Worm (Caenorhabditis elegans) whole organism, mixed stage, embryonic: ENCODE results near the gene R11G1.2.
A peak's percentile ranks its signal among the peaks of the same experiment; 100 is the strongest.

Source experiments
- M03D4.4 ChIP-seq: sonication (generic microtip); optimal IDR thresholded peaks from 2 replicates; lab custom pipeline; 2017; ENCODE audit warnings: mild to moderate bottlenecking, missing genetic modification characterization, missing compliant biosample characterization
- bed-3 ChIP-seq: fragments of 200-800 bp; sonication (Bioruptor generic); optimal IDR thresholded peaks from 3 replicates; lab custom pipeline; 2018; ENCODE audit warnings: mild to moderate bottlenecking, missing genetic modification characterization, moderate library complexity, missing compliant biosample characterization
- blmp-1 ChIP-seq: fragments of 150-350 bp; optimal IDR thresholded peaks from 2 replicates; lab custom pipeline; 2014; ENCODE audit warnings: missing biosample characterization, missing genetic modification characterization
- ceh-39 ChIP-seq: fragments of 150-350 bp; optimal IDR thresholded peaks from 2 replicates; lab custom pipeline; 2014; ENCODE audit warnings: missing biosample characterization, missing genetic modification characterization
- ceh-43 ChIP-seq: fragments of 200-800 bp; sonication (Bioruptor generic); optimal IDR thresholded peaks from 2 replicates; lab custom pipeline; 2018; ENCODE audit warnings: mild to moderate bottlenecking, missing genetic modification characterization, moderate library complexity, missing compliant biosample characterization
- ceh-83 ChIP-seq: fragments of 200-800 bp; sonication (Bioruptor generic); optimal IDR thresholded peaks from 2 replicates; lab custom pipeline; 2018; ENCODE audit warnings: mild to moderate bottlenecking, missing genetic modification characterization, missing compliant biosample characterization
- ces-1 ChIP-seq: fragments of 150-350 bp; optimal IDR thresholded peaks from 2 replicates; lab custom pipeline; 2014; ENCODE audit warnings: missing biosample characterization, missing genetic modification reagents, missing genetic modification characterization
- cnd-1 ChIP-seq: fragments of 200-800 bp; sonication (Bioruptor generic); optimal IDR thresholded peaks from 2 replicates; lab custom pipeline; 2018; ENCODE audit warnings: mild to moderate bottlenecking, missing genetic modification characterization, missing compliant biosample characterization
- drap-1 ChIP-seq: fragments of 200-800 bp; sonication (Bioruptor generic); optimal IDR thresholded peaks from 3 replicates; lab custom pipeline; 2018; ENCODE audit warnings: mild to moderate bottlenecking, missing genetic modification characterization, missing compliant biosample characterization
- elt-1 ChIP-seq: sonication (generic microtip); optimal IDR thresholded peaks from 2 replicates; lab custom pipeline; 2017; ENCODE audit warnings: missing genetic modification characterization, mild to moderate bottlenecking, missing compliant biosample characterization, antibody characterized with exemption, moderate library complexity, borderline replicate concordance; ENCODE audit not compliant: insufficient read depth
- elt-3 ChIP-seq: fragments of 150-350 bp; optimal IDR thresholded peaks from 2 replicates; lab custom pipeline; 2014; ENCODE audit warnings: missing biosample characterization, missing genetic modification characterization
- flh-1 ChIP-seq: fragments of 200-800 bp; sonication (Bioruptor generic); optimal IDR thresholded peaks from 2 replicates; lab custom pipeline; 2018; ENCODE audit warnings: mild to moderate bottlenecking, missing genetic modification characterization, moderate library complexity, missing compliant biosample characterization
- ham-2 ChIP-seq: fragments of 200-800 bp; sonication (Bioruptor generic); optimal IDR thresholded peaks from 2 replicates; lab custom pipeline; 2018; ENCODE audit warnings: mild to moderate bottlenecking, missing genetic modification characterization, missing compliant biosample characterization
- hlh-1 ChIP-seq: fragments of 150-350 bp; optimal IDR thresholded peaks from 2 replicates; lab custom pipeline; 2014; ENCODE audit warnings: missing biosample characterization, missing genetic modification reagents, missing genetic modification characterization
- lin-13 ChIP-seq: fragments of 150-350 bp; optimal IDR thresholded peaks from 2 replicates; lab custom pipeline; 2014; ENCODE audit warnings: missing biosample characterization, missing genetic modification characterization
- lin-32 ChIP-seq: fragments of 200-800 bp; sonication (Bioruptor generic); optimal IDR thresholded peaks from 2 replicates; lab custom pipeline; 2018; ENCODE audit warnings: mild to moderate bottlenecking, missing genetic modification characterization, missing compliant biosample characterization
- lsy-2 ChIP-seq: fragments of 150-350 bp; optimal IDR thresholded peaks from 2 replicates; lab custom pipeline; 2014; ENCODE audit warnings: missing biosample characterization, missing genetic modification characterization
- mab-5 ChIP-seq: fragments of 150-350 bp; optimal IDR thresholded peaks from 2 replicates; lab custom pipeline; 2014; ENCODE audit warnings: missing biosample characterization, missing genetic modification characterization
- mep-1 ChIP-seq: fragments of 150-350 bp; optimal IDR thresholded peaks from 2 replicates; lab custom pipeline; 2017; ENCODE audit warnings: missing biosample characterization, missing genetic modification reagents, missing genetic modification characterization, inconsistent platforms
- mls-2 ChIP-seq: sonication (generic microtip); optimal IDR thresholded peaks from 2 replicates; lab custom pipeline; 2016; ENCODE audit warnings: mild to moderate bottlenecking, missing genetic modification characterization, moderate library complexity, missing compliant biosample characterization
- nhr-12 ChIP-seq: fragments of 150-350 bp; optimal IDR thresholded peaks from 2 replicates; lab custom pipeline; 2014; ENCODE audit warnings: missing biosample characterization, missing genetic modification characterization
- nhr-2 ChIP-seq: fragments of 150-350 bp; optimal IDR thresholded peaks from 2 replicates; lab custom pipeline; 2014; ENCODE audit warnings: missing biosample characterization, missing genetic modification characterization
- nhr-237 ChIP-seq: fragments of 150-350 bp; optimal IDR thresholded peaks from 2 replicates; lab custom pipeline; 2014; ENCODE audit warnings: missing biosample characterization, missing genetic modification characterization
- nhr-28 ChIP-seq: fragments of 150-350 bp; optimal IDR thresholded peaks from 2 replicates; lab custom pipeline; 2014; ENCODE audit warnings: missing biosample characterization, missing genetic modification characterization
- nhr-76 ChIP-seq: sonication (generic microtip); optimal IDR thresholded peaks from 2 replicates; lab custom pipeline; 2017; ENCODE audit warnings: missing biosample characterization, missing genetic modification characterization
- pha-4 ChIP-seq: fragments of 150-350 bp; optimal IDR thresholded peaks from 2 replicates; lab custom pipeline; 2018; ENCODE audit warnings: missing biosample characterization, missing genetic modification reagents, missing genetic modification characterization
- sem-2 ChIP-seq: fragments of 200-800 bp; sonication (Bioruptor generic); optimal IDR thresholded peaks from 2 replicates; lab custom pipeline; 2018; ENCODE audit warnings: mild to moderate bottlenecking, missing genetic modification characterization, missing compliant biosample characterization
- snpc-4 ChIP-seq: fragments of 150-350 bp; optimal IDR thresholded peaks from 2 replicates; lab custom pipeline; 2014; ENCODE audit warnings: missing biosample characterization, missing genetic modification characterization
- sptf-1 ChIP-seq: sonication (generic microtip); optimal IDR thresholded peaks from 2 replicates; lab custom pipeline; 2017; ENCODE audit warnings: mild to moderate bottlenecking, missing genetic modification characterization, moderate library complexity, missing compliant biosample characterization
- tbx-8 ChIP-seq: fragments of 200-800 bp; sonication (Bioruptor generic); optimal IDR thresholded peaks from 2 replicates; lab custom pipeline; 2018; ENCODE audit warnings: mild to moderate bottlenecking, missing genetic modification characterization, moderate library complexity, missing compliant biosample characterization
- unc-120 ChIP-seq: sonication (generic microtip); optimal IDR thresholded peaks from 2 replicates; lab custom pipeline; 2017; ENCODE audit warnings: missing genetic modification characterization, missing compliant biosample characterization; ENCODE audit not compliant: poor library complexity, severe bottlenecking
- unc-39 ChIP-seq: fragments of 150-350 bp; optimal IDR thresholded peaks from 2 replicates; lab custom pipeline; 2014; ENCODE audit warnings: missing biosample characterization, missing genetic modification characterization
- unc-62 ChIP-seq: fragments of 150-350 bp; optimal IDR thresholded peaks from 2 replicates; lab custom pipeline; 2014; ENCODE audit warnings: missing biosample characterization, missing genetic modification reagents, missing genetic modification characterization
- zip-8 ChIP-seq: fragments of 150-350 bp; optimal IDR thresholded peaks from 2 replicates; lab custom pipeline; 2014; ENCODE audit warnings: missing biosample characterization, missing genetic modification characterization
- ztf-11 ChIP-seq: fragments of 150-350 bp; optimal IDR thresholded peaks from 2 replicates; lab custom pipeline; 2014; ENCODE audit warnings: missing biosample characterization, missing genetic modification characterization

The R11G1.2 gene

DNA sequence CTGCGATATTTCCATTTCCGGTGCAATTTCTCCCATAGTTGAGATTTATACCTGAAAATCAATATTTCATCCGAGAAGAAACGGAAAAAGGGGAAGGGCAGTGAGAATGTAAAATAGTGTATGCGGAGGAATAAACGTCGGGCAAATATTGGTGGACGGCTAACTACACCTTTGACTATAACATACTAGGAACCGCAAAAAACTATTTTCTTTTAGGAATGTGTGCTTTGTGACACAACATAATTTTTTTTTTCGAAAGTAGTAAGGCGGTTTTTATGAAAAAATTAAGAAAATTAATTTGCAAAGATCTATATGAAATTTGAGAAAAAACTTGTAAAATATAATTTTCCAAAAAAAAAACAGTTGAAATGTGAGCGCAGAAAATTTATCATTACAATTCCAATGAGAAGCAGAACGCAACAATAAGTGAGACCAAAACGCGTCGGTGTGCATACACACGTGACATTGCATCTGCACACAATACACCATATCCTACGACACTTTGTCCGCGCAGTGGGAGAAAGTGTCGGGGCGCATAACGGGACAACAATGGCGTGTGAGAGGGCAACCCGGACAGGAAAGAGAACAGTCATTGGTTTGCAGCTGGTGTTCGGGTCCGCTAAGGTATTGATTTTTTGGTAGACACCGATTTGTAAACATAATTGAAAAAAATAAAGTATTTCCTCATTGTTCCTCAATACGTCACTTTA is at the start of gene R11G1.2, which contains the start of gene sax-1:
TSS of gene R11G1.2 (plus strand) at position 515 of the 710 bp plus-strand sequence.
TSS of gene sax-1 (minus strand) at position 51 of the 710 bp plus-strand sequence.
- TF ChIP-seq lin-32 (GFP tag; lab: Kevin White, UChicago) (peak; percentile 25), drap-1 (GFP tag; lab: Kevin White, UChicago) (no peak), ztf-11 (tag; lab: Kevin White, UChicago) (no peak), pha-4 (tag; lab: Kevin White, UChicago) (peak; percentile 59), cnd-1 (tag; lab: Kevin White, UChicago) (peak; percentile 5), mls-2 (tag; lab: Kevin White, UChicago) (peak; percentile 3), tbx-8 (GFP tag; lab: Kevin White, UChicago) (no peak), lsy-2 (tag; lab: Kevin White, UChicago) (peak; percentile 6), nhr-2 (tag; lab: Kevin White, UChicago) (peak; percentile 86), mep-1 (tag; lab: Kevin White, UChicago) (peak; percentile 40), lin-13 (tag; lab: Kevin White, UChicago) (peak; percentile 73)

DNA sequence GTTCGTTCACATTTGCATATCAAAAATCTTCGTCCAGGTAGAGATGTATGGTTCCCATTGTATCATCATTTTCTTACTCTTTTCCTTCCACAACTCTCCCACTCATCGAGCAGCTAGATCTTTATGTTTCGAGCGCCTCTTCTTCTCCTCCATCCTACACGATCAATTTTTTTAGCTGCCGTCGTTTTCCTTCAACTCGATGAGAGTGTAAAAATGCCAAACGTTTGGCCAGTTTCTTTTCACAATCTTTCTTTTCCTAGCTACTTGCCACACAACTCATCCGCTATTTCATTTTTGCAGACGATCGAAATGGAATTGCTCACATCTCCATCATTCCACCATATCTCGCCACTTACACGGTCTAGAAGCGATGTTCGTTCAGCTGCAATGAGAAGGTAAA is 48.9 kb upstream of the R11G1.2 start, which contains the start of gene C18B2.3:
TSS of gene C18B2.3 (plus strand) at position 301 of the 400 bp plus-strand sequence.
- no peak for TF ChIP-seq drap-1 (GFP tag; lab: Kevin White, UChicago)
- peak; percentile 18 for TF ChIP-seq hlh-1 (tag; lab: Kevin White, UChicago)

DNA sequence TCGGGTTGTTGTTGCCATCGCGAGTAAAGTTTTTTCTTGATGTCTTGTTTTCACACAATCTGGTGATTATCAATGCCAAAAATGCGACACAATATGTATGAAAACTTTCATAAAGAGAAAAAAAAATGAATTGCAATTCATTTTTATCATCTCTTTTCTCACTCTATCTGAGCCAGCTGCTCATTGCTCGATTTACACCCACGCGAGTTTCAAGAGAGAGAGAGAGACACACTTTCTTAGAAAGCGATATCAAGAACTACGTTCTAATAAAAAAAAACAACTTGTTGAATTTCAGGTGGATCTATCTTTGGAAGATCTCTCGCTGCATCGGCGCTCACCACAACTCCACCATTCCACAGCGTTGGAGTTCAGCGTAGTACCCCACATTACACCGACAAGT is 47.8 kb upstream of the R11G1.2 start:
- TF ChIP-seq bed-3 (GFP tag; lab: Kevin White, UChicago) (no peak), zip-8 (tag; lab: Kevin White, UChicago) (no peak), ceh-39 (tag; lab: Kevin White, UChicago) (no peak), flh-1 (GFP tag; lab: Kevin White, UChicago) (no peak), M03D4.4 (no peak), tbx-8 (GFP tag; lab: Kevin White, UChicago) (no peak), mep-1 (tag; lab: Kevin White, UChicago) (no peak), snpc-4 (tag; lab: Kevin White, UChicago) (no peak), nhr-12 (tag; lab: Kevin White, UChicago) (no peak), elt-1 (tag; lab: Kevin White, UChicago) (no peak), drap-1 (GFP tag; lab: Kevin White, UChicago) (no peak), blmp-1 (no peak), mls-2 (tag; lab: Kevin White, UChicago) (no peak), lin-13 (tag; lab: Kevin White, UChicago) (no peak), sem-2 (GFP tag; lab: Kevin White, UChicago) (no peak), sptf-1 (no peak), nhr-237 (tag; lab: Kevin White, UChicago) (no peak), unc-62 (GFP tag; lab: Kevin White, UChicago) (no peak), hlh-1 (tag; lab: Kevin White, UChicago) (no peak), ham-2 (no peak)

DNA sequence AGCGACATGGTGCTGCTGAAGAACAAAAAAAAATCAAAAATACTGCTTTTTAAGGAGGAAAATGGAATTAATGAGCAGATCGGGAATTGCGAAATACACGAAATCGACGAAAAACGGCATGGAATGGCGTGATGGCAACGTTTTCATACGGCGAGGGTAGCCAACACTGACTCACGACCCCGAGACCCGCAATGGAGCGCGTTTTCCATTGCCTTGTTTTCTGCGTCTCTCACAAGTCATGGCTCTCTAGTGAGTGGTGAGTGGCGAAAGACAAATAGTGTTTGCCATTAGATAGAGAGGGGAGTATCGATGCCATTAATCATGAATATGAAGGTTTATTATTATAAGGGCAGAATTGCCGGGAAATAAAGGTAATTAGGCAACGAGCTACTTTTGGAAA is 44.7 kb upstream of the R11G1.2 start, which contains the start of gene C18B2.4:
TSS of gene C18B2.4 (minus strand) at position 15 of the 400 bp plus-strand sequence.
- TF ChIP-seq nhr-28 (tag; lab: Kevin White, UChicago) (no peak), mls-2 (tag; lab: Kevin White, UChicago) (peak; percentile 72), ces-1 (GFP tag; lab: Kevin White, UChicago) (peak; percentile 58), ham-2 (no peak), drap-1 (GFP tag; lab: Kevin White, UChicago) (peak; percentile 27), cnd-1 (tag; lab: Kevin White, UChicago) (no peak), mab-5 (tag; lab: Kevin White, UChicago) (no peak), M03D4.4 (no peak), elt-3 (tag; lab: Kevin White, UChicago) (no peak), sptf-1 (no peak), lsy-2 (tag; lab: Kevin White, UChicago) (no peak), nhr-76 (tag; lab: Kevin White, UChicago) (no peak), pha-4 (tag; lab: Kevin White, UChicago) (peak; percentile 28), tbx-8 (GFP tag; lab: Kevin White, UChicago) (no peak), mep-1 (tag; lab: Kevin White, UChicago) (peak; percentile 57), hlh-1 (tag; lab: Kevin White, UChicago) (no peak), unc-120 (peak; percentile 79), lin-13 (tag; lab: Kevin White, UChicago) (no peak), elt-1 (tag; lab: Kevin White, UChicago) (no peak), ceh-39 (tag; lab: Kevin White, UChicago) (peak; percentile 4), nhr-12 (tag; lab: Kevin White, UChicago) (no peak), lin-32 (GFP tag; lab: Kevin White, UChicago) (no peak), ztf-11 (tag; lab: Kevin White, UChicago) (no peak), ceh-43 (GFP tag; lab: Kevin White, UChicago) (peak; percentile 46), bed-3 (GFP tag; lab: Kevin White, UChicago) (no peak), flh-1 (GFP tag; lab: Kevin White, UChicago) (no peak), unc-39 (tag; lab: Kevin White, UChicago) (no peak), sem-2 (GFP tag; lab: Kevin White, UChicago) (no peak), ceh-83 (GFP tag; lab: Kevin White, UChicago) (no peak), nhr-237 (tag; lab: Kevin White, UChicago) (peak; percentile 17), zip-8 (tag; lab: Kevin White, UChicago) (no peak), blmp-1 (no peak), snpc-4 (tag; lab: Kevin White, UChicago) (no peak), unc-62 (GFP tag; lab: Kevin White, UChicago) (peak; percentile 83), nhr-2 (tag; lab: Kevin White, UChicago) (no peak)
